Worm (Caenorhabditis elegans) whole organism, early embryonic: ENCODE results near the gene ras-2.

ENCODE experiments used
- B0310.2 ChIP-seq: sonication (generic microtip); optimal IDR thresholded peaks from 2 replicates; lab custom pipeline; 2016; ENCODE audit warnings: mild to moderate bottlenecking, missing genetic modification characterization, missing compliant biosample characterization
- ama-1 ChIP-seq: fragments of 150-350 bp; optimal IDR thresholded peaks from 2 replicates; lab custom pipeline; 2014
- ceh-13 ChIP-seq: fragments of 200-800 bp; sonication (Bioruptor generic); optimal IDR thresholded peaks from 2 replicates; lab custom pipeline; 2018; ENCODE audit warnings: mild to moderate bottlenecking, missing genetic modification characterization, missing compliant biosample characterization
- ceh-36 ChIP-seq: sonication (generic microtip); optimal IDR thresholded peaks from 2 replicates; lab custom pipeline; 2016; ENCODE audit warnings: missing genetic modification characterization, inconsistent platforms, missing compliant biosample characterization
- hmg-4 ChIP-seq: fragments of 200-800 bp; sonication (Bioruptor generic); optimal IDR thresholded peaks from 2 replicates; lab custom pipeline; 2018; ENCODE audit warnings: mild to moderate bottlenecking, missing genetic modification characterization, missing compliant biosample characterization
- scrt-1 ChIP-seq: fragments of 200-800 bp; sonication (Bioruptor generic); IDR thresholded peaks from 2 replicates; pipeline ENCODE4 v1.3.6; 2022; ENCODE audit warnings: missing genetic modification characterization, missing compliant biosample characterization
- tra-4 ChIP-seq: sonication (generic microtip); optimal IDR thresholded peaks from 2 replicates; lab custom pipeline; 2017; ENCODE audit warnings: missing genetic modification characterization, missing compliant biosample characterization

DNA sequence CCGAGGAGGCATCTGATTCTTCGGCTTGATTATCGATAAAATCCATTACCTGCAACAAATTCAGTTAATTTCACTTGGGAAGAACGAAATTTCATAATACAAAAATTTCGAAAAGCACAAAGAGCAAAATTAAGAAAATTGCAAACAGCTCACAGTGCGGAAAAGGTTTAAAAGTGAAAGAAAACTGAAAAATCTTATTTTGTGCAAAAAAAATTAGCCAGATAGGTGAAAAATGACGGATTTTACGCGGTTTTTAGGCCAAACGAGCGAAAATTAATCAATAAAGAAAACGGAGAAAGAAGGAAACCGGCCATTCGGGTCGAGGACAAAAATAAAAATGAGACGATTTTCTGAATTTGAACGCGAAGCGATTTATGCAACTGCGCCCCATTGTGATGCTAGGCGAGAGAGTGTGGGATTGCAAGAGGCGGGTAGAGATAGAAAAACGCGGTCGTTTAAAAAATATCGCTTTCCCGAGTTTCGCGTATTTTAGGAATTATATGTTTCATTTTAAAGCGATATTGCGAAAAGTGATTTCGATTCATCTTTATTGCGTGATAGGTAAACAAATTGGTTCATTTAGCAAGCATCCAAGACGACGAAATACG, 19.2 kb downstream of the ras-2 start, which contains the start of gene emb-5:
- TF ChIP-seq ceh-36 (tag; lab: Kevin White, UChicago) = no peak
- no peak for TF ChIP-seq hmg-4 (GFP tag; lab: Kevin White, UChicago)
- no peak for TF ChIP-seq tra-4 (tag; lab: Kevin White, UChicago)
- no peak for TF ChIP-seq ama-1 (lab: Kevin White, UChicago)
- no peak for TF ChIP-seq scrt-1 (GFP tag; lab: Robert Waterston, UW)
- TF ChIP-seq B0310.2 = no peak
- TF ChIP-seq ceh-13 (GFP tag; lab: Kevin White, UChicago) = no peak
